Fruit fly (Drosophila melanogaster) whole organism, embryonic: ENCODE data around the gene CG6693.

Source experiments
- ATbp ChIP-seq: fragments of 200-800 bp; sonication (Bioruptor generic); optimal IDR thresholded peaks from 2 replicates; lab custom pipeline; 2017; ENCODE audit warnings: missing biosample characterization, mild to moderate bottlenecking, missing genetic modification characterization, missing genetic modification reagents
- B-H1 ChIP-seq: fragments of 200-800 bp; sonication (Bioruptor generic); IDR thresholded peaks from 3 replicates; pipeline ENCODE4 v1.3.6; 2022; ENCODE audit warnings: missing biosample characterization, missing genetic modification characterization
- B-H2 ChIP-seq: fragments of 200-800 bp; sonication (Bioruptor generic); optimal IDR thresholded peaks from 2 replicates; lab custom pipeline; 2018; ENCODE audit warnings: missing biosample characterization, mild to moderate bottlenecking, missing genetic modification characterization
- CG10543 ChIP-seq: fragments of 200-800 bp; sonication (Bioruptor generic); optimal IDR thresholded peaks from 3 replicates; lab custom pipeline; 2017; ENCODE audit warnings: missing biosample characterization, mild to moderate bottlenecking, missing genetic modification characterization, moderate library complexity
- CG10654 ChIP-seq: fragments of 200-800 bp; sonication (Bioruptor generic); optimal IDR thresholded peaks from 2 replicates; lab custom pipeline; 2016; ENCODE audit warnings: missing biosample characterization, missing genetic modification characterization
- CG12299 ChIP-seq: fragments of 200-800 bp; sonication (Bioruptor generic); optimal IDR thresholded peaks from 2 replicates; lab custom pipeline; 2018; ENCODE audit warnings: missing biosample characterization, mild to moderate bottlenecking, missing genetic modification characterization
- CG13624 ChIP-seq: fragments of 200-800 bp; sonication (Bioruptor generic); optimal IDR thresholded peaks from 2 replicates; lab custom pipeline; 2016; ENCODE audit warnings: missing biosample characterization, missing genetic modification characterization
- CG15073 ChIP-seq: fragments of 200-800 bp; sonication (Bioruptor generic); optimal IDR thresholded peaks from 2 replicates; lab custom pipeline; 2016; ENCODE audit warnings: missing biosample characterization, missing genetic modification characterization
- CG15601 ChIP-seq: fragments of 200-800 bp; sonication (Bioruptor generic); optimal IDR thresholded peaks from 3 replicates; lab custom pipeline; 2019; ENCODE audit warnings: missing biosample characterization, mild to moderate bottlenecking, missing genetic modification characterization, moderate library complexity
- CG17328 ChIP-seq: fragments of 200-800 bp; sonication (Bioruptor generic); IDR thresholded peaks from 2 replicates; pipeline ENCODE4 v1.3.6; 2022; ENCODE audit warnings: missing biosample characterization, missing genetic modification characterization
- CG2129 ChIP-seq: fragments of 200-800 bp; sonication (Bioruptor generic); IDR thresholded peaks from 2 replicates; pipeline ENCODE4 v1.3.6; 2022; ENCODE audit warnings: missing biosample characterization, missing genetic modification characterization; ENCODE audit not compliant: partially characterized antibody
- CG4282 ChIP-seq: fragments of 200-800 bp; sonication (Bioruptor generic); optimal IDR thresholded peaks from 2 replicates; lab custom pipeline; 2016; ENCODE audit warnings: missing biosample characterization, missing genetic modification characterization
- CG4424 ChIP-seq: fragments of 200-800 bp; sonication (Bioruptor generic); optimal IDR thresholded peaks from 3 replicates; lab custom pipeline; 2016; ENCODE audit warnings: missing biosample characterization, missing genetic modification characterization
- CG5953 ChIP-seq: fragments of 200-800 bp; sonication (Bioruptor generic); IDR thresholded peaks from 2 replicates; pipeline ENCODE4 v1.3.6; 2022; ENCODE audit warnings: missing biosample characterization, missing genetic modification characterization
- CG6689 ChIP-seq: fragments of 200-800 bp; sonication (Bioruptor generic); IDR thresholded peaks from 2 replicates; pipeline ENCODE4 v1.3.6; 2022; ENCODE audit warnings: missing biosample characterization, missing genetic modification characterization
- CG7357 ChIP-seq: fragments of 200-800 bp; sonication (Bioruptor generic); IDR thresholded peaks from 3 replicates; pipeline ENCODE4 v1.3.6; 2022; ENCODE audit warnings: missing biosample characterization, missing genetic modification characterization
- CG7839 ChIP-seq: fragments of 200-800 bp; sonication (Bioruptor generic); optimal IDR thresholded peaks from 3 replicates; lab custom pipeline; 2018; ENCODE audit warnings: missing biosample characterization, mild to moderate bottlenecking, missing genetic modification characterization, moderate library complexity
- CG9609 ChIP-seq: fragments of 200-800 bp; sonication (Bioruptor generic); optimal IDR thresholded peaks from 3 replicates; lab custom pipeline; 2016; ENCODE audit warnings: missing biosample characterization, missing genetic modification characterization
- D ChIP-seq, 2 experiments: fragments of 200-800 bp in 1 of 2; fragments of >200 bp in 1 of 2; sonication (Bioruptor generic) in 1 of 2; optimal IDR thresholded peaks; 2 replicates in 1 of 2; 3 replicates in 1 of 2; lab custom pipeline; 2017; ENCODE audit warnings: mild to moderate bottlenecking in 1 of 2, missing biosample characterization in 1 of 2, missing genetic modification characterization in 1 of 2, missing genetic modification reagents in 1 of 2
- D19A ChIP-seq: fragments of 200-800 bp; optimal IDR thresholded peaks from 3 replicates; lab custom pipeline; 2019; ENCODE audit warnings: missing biosample characterization, mild to moderate bottlenecking, missing genetic modification characterization, moderate library complexity
- Doc2 ChIP-seq: fragments of 200-800 bp; sonication (Bioruptor generic); IDR thresholded peaks from 2 replicates; pipeline ENCODE4 v1.3.6; 2022; ENCODE audit warnings: missing biosample characterization, missing genetic modification characterization
- Dp ChIP-seq: fragments of 200-800 bp; sonication (Bioruptor generic); optimal IDR thresholded peaks from 2 replicates; lab custom pipeline; 2018; ENCODE audit warnings: missing biosample characterization, mild to moderate bottlenecking, missing genetic modification characterization, moderate library complexity
- ERR ChIP-seq: fragments of 200-800 bp; sonication (Bioruptor generic); optimal IDR thresholded peaks from 2 replicates; lab custom pipeline; 2016; ENCODE audit warnings: missing biosample characterization, missing genetic modification characterization
- Eip74EF ChIP-seq, 2 experiments: fragments of 200-800 bp in 1 of 2; fragments of >200 bp in 1 of 2; sonication (Bioruptor generic) in 1 of 2; optimal IDR thresholded peaks; 2 replicates each; lab custom pipeline; 2017 to 2019; ENCODE audit warnings: missing biosample characterization in 2 of 2, missing genetic modification characterization in 2 of 2, mild to moderate bottlenecking in 1 of 2, moderate library complexity in 1 of 2
- Ets65A ChIP-seq: fragments of 200-800 bp; sonication (Bioruptor generic); peaks from one replicate; lab custom pipeline; 2016; ENCODE audit warnings: missing biosample characterization, missing genetic modification characterization
- HLH4C ChIP-seq: fragments of 200-800 bp; sonication (Bioruptor generic); IDR thresholded peaks from 3 replicates; pipeline ENCODE4 v1.3.6; 2022; ENCODE audit warnings: missing biosample characterization, missing genetic modification characterization; ENCODE audit not compliant: partially characterized antibody
- HLHmδ ChIP-seq: fragments of 200-800 bp; sonication (Bioruptor generic); optimal IDR thresholded peaks from 2 replicates; lab custom pipeline; 2018; ENCODE audit warnings: missing biosample characterization, mild to moderate bottlenecking, missing genetic modification characterization, moderate library complexity
- Max ChIP-seq: fragments of 200-800 bp; sonication (Bioruptor generic); optimal IDR thresholded peaks from 2 replicates; lab custom pipeline; 2016; ENCODE audit warnings: missing biosample characterization, mild to moderate bottlenecking, missing genetic modification characterization
- Optix ChIP-seq: fragments of 200-800 bp; sonication (Bioruptor generic); IDR thresholded peaks from 3 replicates; pipeline ENCODE4 v1.3.6; 2022; ENCODE audit warnings: missing biosample characterization, missing genetic modification characterization
- PHDP ChIP-seq: fragments of 200-800 bp; sonication (Bioruptor generic); optimal IDR thresholded peaks from 3 replicates; lab custom pipeline; 2018; ENCODE audit warnings: missing biosample characterization, mild to moderate bottlenecking, missing genetic modification characterization, moderate library complexity
- Spps ChIP-seq: fragments of 200-800 bp; sonication (Bioruptor generic); optimal IDR thresholded peaks from 2 replicates; lab custom pipeline; 2018; ENCODE audit warnings: missing biosample characterization, mild to moderate bottlenecking, missing genetic modification characterization
- Xbp1 ChIP-seq: fragments of 200-800 bp; sonication (Bioruptor generic); optimal IDR thresholded peaks from 3 replicates; lab custom pipeline; 2016; ENCODE audit warnings: missing biosample characterization, mild to moderate bottlenecking, missing genetic modification characterization
- ato ChIP-seq: fragments of 200-800 bp; sonication (Bioruptor generic); IDR thresholded peaks from 2 replicates; pipeline ENCODE4 v1.3.6; 2022; ENCODE audit warnings: missing biosample characterization, missing genetic modification characterization; ENCODE audit not compliant: partially characterized antibody
- br ChIP-seq: fragments of >200 bp; optimal IDR thresholded peaks from 2 replicates; lab custom pipeline; 2017
- dpn ChIP-seq, 2 experiments: fragments of 200-800 bp; sonication (Bioruptor generic); optimal IDR thresholded peaks; 3 replicates each; lab custom pipeline; 2016; ENCODE audit warnings: missing biosample characterization in 2 of 2, missing genetic modification characterization in 2 of 2
- fd102C ChIP-seq: fragments of 200-800 bp; sonication (Bioruptor generic); optimal IDR thresholded peaks from 2 replicates; lab custom pipeline; 2018; ENCODE audit warnings: missing biosample characterization, mild to moderate bottlenecking, missing genetic modification characterization, moderate library complexity
- fru ChIP-seq: fragments of >200 bp; optimal IDR thresholded peaks from 2 replicates; lab custom pipeline; 2017
- ind ChIP-seq: fragments of 200-800 bp; sonication (Bioruptor generic); optimal IDR thresholded peaks from 3 replicates; lab custom pipeline; 2016; ENCODE audit warnings: missing biosample characterization, missing genetic modification characterization
- jing ChIP-seq: fragments of 200-800 bp; sonication (Bioruptor generic); optimal IDR thresholded peaks from 2 replicates; lab custom pipeline; 2018; ENCODE audit warnings: missing biosample characterization, mild to moderate bottlenecking, missing genetic modification characterization
- klu ChIP-seq: fragments of 200-800 bp; sonication (Bioruptor generic); IDR thresholded peaks from 2 replicates; pipeline ENCODE4 v1.3.6; 2022; ENCODE audit warnings: missing biosample characterization, missing genetic modification characterization
- knrl ChIP-seq: fragments of 200-800 bp; sonication (Bioruptor generic); IDR thresholded peaks from 3 replicates; pipeline ENCODE4 v1.3.6; 2022; ENCODE audit warnings: missing biosample characterization, missing genetic modification characterization; ENCODE audit not compliant: partially characterized antibody
- lmd ChIP-seq: fragments of 200-800 bp; sonication (Bioruptor generic); IDR thresholded peaks from 2 replicates; pipeline ENCODE4 v1.3.6; 2022; ENCODE audit warnings: missing biosample characterization, missing genetic modification characterization
- onecut ChIP-seq: fragments of 200-800 bp; sonication (Bioruptor generic); IDR thresholded peaks from 2 replicates; pipeline ENCODE4 v1.3.6; 2022; ENCODE audit warnings: missing biosample characterization, missing genetic modification characterization
- run ChIP-seq: fragments of 200-800 bp; sonication (Bioruptor generic); optimal IDR thresholded peaks from 3 replicates; lab custom pipeline; 2018; ENCODE audit warnings: missing biosample characterization, mild to moderate bottlenecking, missing genetic modification characterization
- sd ChIP-seq: fragments of 200-800 bp; sonication (Bioruptor generic); optimal IDR thresholded peaks from 3 replicates; lab custom pipeline; 2018; ENCODE audit warnings: missing biosample characterization, mild to moderate bottlenecking, missing genetic modification characterization, moderate library complexity
- sisA ChIP-seq: fragments of 200-800 bp; sonication (Bioruptor generic); IDR thresholded peaks from 2 replicates; pipeline ENCODE4 v1.3.6; 2022; ENCODE audit warnings: missing biosample characterization, missing genetic modification characterization
- toy ChIP-seq: fragments of 200-800 bp; sonication (Bioruptor generic); IDR thresholded peaks from 2 replicates; pipeline ENCODE4 v1.3.6; 2022; ENCODE audit warnings: missing biosample characterization, missing genetic modification characterization
- ttk ChIP-seq: fragments of 200-800 bp; sonication (Bioruptor generic); IDR thresholded peaks from 2 replicates; pipeline ENCODE4 v2.1.2; 2022; ENCODE audit warnings: missing biosample characterization, missing genetic modification characterization
- twi ChIP-seq: fragments of 200-800 bp; optimal IDR thresholded peaks from 2 replicates; lab custom pipeline; 2019; ENCODE audit warnings: missing biosample characterization, mild to moderate bottlenecking, missing genetic modification characterization, moderate library complexity
- tx ChIP-seq: fragments of 200-800 bp; sonication (Bioruptor generic); optimal IDR thresholded peaks from 2 replicates; lab custom pipeline; 2016; ENCODE audit warnings: missing biosample characterization, missing genetic modification characterization
- vnd ChIP-seq: fragments of 200-800 bp; sonication (Bioruptor generic); IDR thresholded peaks from 3 replicates; pipeline ENCODE4 v1.3.6; 2022; ENCODE audit warnings: missing biosample characterization, missing genetic modification characterization; ENCODE audit not compliant: partially characterized antibody
- zfh2 ChIP-seq: fragments of 200-800 bp; sonication (Bioruptor generic); optimal IDR thresholded peaks from 2 replicates; lab custom pipeline; 2016; ENCODE audit warnings: missing biosample characterization, missing genetic modification characterization

The CG6693 gene

dm6 chr3R:11269013-11269412, 47.6 kb upstream of the CG6693 start (continued):
- TF ChIP-seq sd (tag; lab: Kevin White, UChicago), result no peak
- TF ChIP-seq CG4282 (GFP tag; lab: Kevin White, UChicago), result no peak
- TF ChIP-seq ERR, result no peak
- TF ChIP-seq Optix (GFP tag; lab: Robert Waterston, UW), result peak; percentile 73
- no peak for TF ChIP-seq br (lab: Kevin White, UChicago)
- TF ChIP-seq D19A (tag; lab: Kevin White, UChicago), result no peak
- no peak for TF ChIP-seq CG7357
- TF ChIP-seq ttk (GFP tag; lab: Robert Waterston, UW), result no peak
- peak; percentile 83 for TF ChIP-seq CG4424
- TF ChIP-seq toy (GFP tag; lab: Robert Waterston, UW), result no peak
- TF ChIP-seq CG10543 (GFP tag; lab: Kevin White, UChicago), result no peak
- TF ChIP-seq CG6689 (GFP tag; lab: Robert Waterston, UW), result peak; percentile 40; the same call in 1 of the 2 replicates
- TF ChIP-seq twi (tag; lab: Kevin White, UChicago), result no peak
- no peak for TF ChIP-seq B-H2 (GFP tag; lab: Kevin White, UChicago)
- peak; percentile 63 for TF ChIP-seq Max (GFP tag; lab: Kevin White, UChicago)
- no peak for TF ChIP-seq CG7839 (tag; lab: Kevin White, UChicago)
- peak; percentile 15; the same call in 1 of the 2 replicates for TF ChIP-seq lmd (GFP tag; lab: Robert Waterston, UW)
- TF ChIP-seq knrl (GFP tag; lab: Robert Waterston, UW), result no peak
- no peak for TF ChIP-seq Eip74EF (GFP tag; optimal IDR thresholded peaks at IDR 0.05; lab: Kevin White, UChicago)
- TF ChIP-seq onecut, result peak; percentile 82
- TF ChIP-seq fd102C (GFP tag; lab: Kevin White, UChicago), result peak; percentile 86
- peak; percentile 37 for TF ChIP-seq CG9609 (GFP tag; lab: Kevin White, UChicago)
- no peak for TF ChIP-seq CG15073 (GFP tag; lab: Kevin White, UChicago)
- no peak for TF ChIP-seq klu (GFP tag; lab: Robert Waterston, UW)
- TF ChIP-seq CG2129, result no peak
- TF ChIP-seq Ets65A (GFP tag; lab: Kevin White, UChicago), result no peak
- peak; percentile 72 for TF ChIP-seq Xbp1 (GFP tag; lab: Kevin White, UChicago)
- no peak for TF ChIP-seq run (tag; lab: Kevin White, UChicago)
- no peak for TF ChIP-seq zfh2 (GFP tag; lab: Kevin White, UChicago)
- no peak for TF ChIP-seq B-H1
- TF ChIP-seq tx (GFP tag; lab: Kevin White, UChicago), result no peak
- TF ChIP-seq fru, result no peak
- TF ChIP-seq PHDP (tag; lab: Kevin White, UChicago), result no peak
- no peak; the same call in 1 of the 2 replicates for TF ChIP-seq CG5953 (GFP tag; lab: Robert Waterston, UW)
- no peak for TF ChIP-seq sisA (GFP tag; lab: Robert Waterston, UW)
- TF ChIP-seq ind (GFP tag; lab: Kevin White, UChicago), result peak; percentile 61
- TF ChIP-seq dpn (GFP tag; optimal IDR thresholded peaks at IDR 0.05; lab: Kevin White, UChicago), result peak; percentile 45 to 65
- no peak for TF ChIP-seq D (optimal IDR thresholded peaks at IDR 0.05; lab: Kevin White, UChicago)
- peak; percentile 75 for TF ChIP-seq D (GFP tag; optimal IDR thresholded peaks at IDR 0.05; lab: Kevin White, UChicago)
- TF ChIP-seq CG12299 (tag; lab: Kevin White, UChicago), result no peak
- no peak for TF ChIP-seq CG13624 (GFP tag; lab: Kevin White, UChicago)
- no peak for TF ChIP-seq vnd (GFP tag; lab: Robert Waterston, UW)
- peak; percentile 73 for TF ChIP-seq CG17328 (GFP tag; lab: Robert Waterston, UW)
- TF ChIP-seq CG15601 (tag; lab: Kevin White, UChicago), result no peak
- peak; percentile 39 for TF ChIP-seq jing (GFP tag; lab: Kevin White, UChicago)
- TF ChIP-seq Spps (tag; lab: Kevin White, UChicago), result peak; percentile 52
- TF ChIP-seq HLHmδ (GFP tag; lab: Kevin White, UChicago), result peak; percentile 94
- no peak for TF ChIP-seq ato (GFP tag; lab: Robert Waterston, UW)
- peak; percentile 55 for TF ChIP-seq CG10654 (GFP tag; lab: Kevin White, UChicago)
- TF ChIP-seq Dp (GFP tag; lab: Kevin White, UChicago), result no peak
- peak; percentile 68 for TF ChIP-seq ATbp
- no peak for TF ChIP-seq Doc2 (GFP tag; lab: Robert Waterston, UW)
- no peak for TF ChIP-seq HLH4C (GFP tag; lab: Robert Waterston, UW)
